Worm (Caenorhabditis elegans): ENCODE data around the gene prp-19.

ce11 chrIII:5149478-5149877 is 22.4 kb downstream of the prp-19 start, which contains the start of gene Y54H5A.2:
- TF ChIP-seq nhr-11 (tag; optimal IDR thresholded peaks at IDR 0.05) (no peak), unc-30 (tag; optimal IDR thresholded peaks at IDR 0.05) (no peak), fkh-8 (tag; optimal IDR thresholded peaks at IDR 0.05) (no peak), mep-1 (tag; optimal IDR thresholded peaks at IDR 0.05) (no peak), ama-1 (optimal IDR thresholded peaks at IDR 0.05) (no peak), sup-37 (GFP tag; optimal IDR thresholded peaks at IDR 0.05) (no peak), skn-1 (tag; optimal IDR thresholded peaks at IDR 0.05) (no peak), vab-15 (tag; optimal IDR thresholded peaks at IDR 0.05) (no peak), ets-5 (GFP tag; IDR thresholded peaks at IDR 0.05) (no peak), rnt-1 (tag; optimal IDR thresholded peaks at IDR 0.05) (no peak), nhr-90 (tag; optimal IDR thresholded peaks at IDR 0.05; ENCODE audit: poor library complexity) (no peak)

Measured in whole organism, L1 larva.